Worm (Caenorhabditis elegans): ENCODE results near the gene F07A11.1.
"Not testable (repeated sequence)": the region's sequence is repeated elsewhere in the genome, so short reads cannot be mapped to it uniquely, and the experiment has no call there.

Gene F07A11.1

ce11 chrII:11564127-11564526, 27.8 kb downstream of the F07A11.1 start, which contains the start of gene F54D5.15:
Gene F54D5.15, minus strand, starts transcription at chrII:11564227.
- TF ChIP-seq ets-7 (tag; optimal IDR thresholded peaks at IDR 0.05) (no peak), tbx-11 (GFP tag; IDR thresholded peaks at IDR 0.05) (no peak), F13C5.2 (tag; optimal IDR thresholded peaks at IDR 0.05) (no peak), pes-1 (GFP tag; IDR thresholded peaks at IDR 0.05) (no peak)

- TF ChIP-seq ets-7 (tag; optimal IDR thresholded peaks at IDR 0.05) = no peak
Measured at ce11 chrII:11556338-11556737, 35.6 kb downstream of the F07A11.1 start, which contains the start of gene F54D5.17. Gene F54D5.17, plus strand, starts transcription at chrII:11556638.

- TF ChIP-seq ceh-13 (GFP tag; optimal IDR thresholded peaks at IDR 0.05) = no peak
- no peak for TF ChIP-seq B0310.2 (tag; optimal IDR thresholded peaks at IDR 0.05)
- no peak for TF ChIP-seq flt-1 (GFP tag; IDR thresholded peaks at IDR 0.05)
Measured at ce11 chrII:11555634-11556033, 36.3 kb downstream of the F07A11.1 start, which contains the start of gene F54D5.24. Gene F54D5.24, plus strand, starts transcription at chrII:11555949.

- TF ChIP-seq pes-1 (GFP tag; IDR thresholded peaks at IDR 0.05); ceh-13 (GFP tag; optimal IDR thresholded peaks at IDR 0.05); hmbx-1 (tag; optimal IDR thresholded peaks at IDR 0.05): not testable (repeated sequence)
Measured at ce11 chrII:11551981-11552380, 39.9 kb downstream of the F07A11.1 start, which contains the start of gene dhgd-1. Gene dhgd-1, minus strand, starts transcription at chrII:11552081.

ce11 chrII:11547254-11547687, 44.7 kb downstream of the F07A11.1 start, which contains the start of gene F54D5.7:
Gene F54D5.7, plus strand, starts transcription at chrII:11547517.
- TF ChIP-seq ama-1 (optimal IDR thresholded peaks at IDR 0.05) (peak; percentile 77), sea-1 (GFP tag; conservative IDR thresholded peaks at IDR 0.05) (0 out of 2 replicates have a peak, but pooled peaks have one; percentile 66), tra-4 (tag; optimal IDR thresholded peaks at IDR 0.05) (no peak), tbx-11 (GFP tag; IDR thresholded peaks at IDR 0.05) (no peak), hmbx-1 (tag; optimal IDR thresholded peaks at IDR 0.05) (peak; percentile 22)

- no peak for TF ChIP-seq ceh-13 (GFP tag; optimal IDR thresholded peaks at IDR 0.05)
- TF ChIP-seq hnd-1 (tag; optimal IDR thresholded peaks at IDR 0.05) = no peak
- TF ChIP-seq hmg-4 (GFP tag; optimal IDR thresholded peaks at IDR 0.05) = no peak
- TF ChIP-seq hmbx-1 (tag; optimal IDR thresholded peaks at IDR 0.05) = no peak
- TF ChIP-seq scrt-1 (GFP tag; IDR thresholded peaks at IDR 0.05) = no peak
- no peak for TF ChIP-seq sea-1 (GFP tag; conservative IDR thresholded peaks at IDR 0.05)
- no peak for TF ChIP-seq tra-4 (tag; optimal IDR thresholded peaks at IDR 0.05)
- no peak for TF ChIP-seq ets-7 (tag; optimal IDR thresholded peaks at IDR 0.05)
- TF ChIP-seq aly-1 (tag; optimal IDR thresholded peaks at IDR 0.05) = no peak
- TF ChIP-seq ceh-36 (tag; optimal IDR thresholded peaks at IDR 0.05) = no peak
- TF ChIP-seq tbx-37 (GFP tag; conservative IDR thresholded peaks at IDR 0.05) = no peak
- no peak for TF ChIP-seq tbx-11 (GFP tag; IDR thresholded peaks at IDR 0.05)
Measured at ce11 chrII:11545952-11546325, 46.0 kb downstream of the F07A11.1 start.

- TF ChIP-seq ceh-13 (GFP tag; optimal IDR thresholded peaks at IDR 0.05) = no peak
- peak; percentile 70; the same call in 1 of the 2 replicates for TF ChIP-seq pes-1 (GFP tag; IDR thresholded peaks at IDR 0.05)
- TF ChIP-seq flt-1 (GFP tag; IDR thresholded peaks at IDR 0.05) = peak; percentile 47; the same call in 1 of the 2 replicates
- no peak for TF ChIP-seq ets-7 (tag; optimal IDR thresholded peaks at IDR 0.05)
- TF ChIP-seq hmbx-1 (tag; optimal IDR thresholded peaks at IDR 0.05) = peak; percentile 3
- peak; percentile 68 for TF ChIP-seq hmg-4 (GFP tag; optimal IDR thresholded peaks at IDR 0.05)
- peak; percentile 39; the same call in 1 of the 2 replicates for TF ChIP-seq tbx-37 (GFP tag; conservative IDR thresholded peaks at IDR 0.05)
- TF ChIP-seq ama-1 (optimal IDR thresholded peaks at IDR 0.05) = peak; percentile 56
- TF ChIP-seq tbx-11 (GFP tag; IDR thresholded peaks at IDR 0.05) = no peak
- peak; percentile 81 for TF ChIP-seq F13C5.2 (tag; optimal IDR thresholded peaks at IDR 0.05)
- peak; percentile 7 for TF ChIP-seq B0310.2 (tag; optimal IDR thresholded peaks at IDR 0.05)
- TF ChIP-seq hnd-1 (tag; optimal IDR thresholded peaks at IDR 0.05) = no peak
- TF ChIP-seq scrt-1 (GFP tag; IDR thresholded peaks at IDR 0.05) = no peak
- TF ChIP-seq tra-4 (tag; optimal IDR thresholded peaks at IDR 0.05) = peak; percentile 23
- TF ChIP-seq ceh-36 (tag; optimal IDR thresholded peaks at IDR 0.05) = no peak
- no peak for TF ChIP-seq aly-1 (tag; optimal IDR thresholded peaks at IDR 0.05)
- TF ChIP-seq sea-1 (GFP tag; conservative IDR thresholded peaks at IDR 0.05) = no peak
Measured at ce11 chrII:11545299-11545951, 46.5 kb downstream of the F07A11.1 start, which contains the start of gene dnj-13. Gene dnj-13, plus strand, starts transcription at chrII:11545701.

- TF ChIP-seq ceh-13 (GFP tag; optimal IDR thresholded peaks at IDR 0.05) (no peak), B0310.2 (tag; optimal IDR thresholded peaks at IDR 0.05) (no peak), tbx-11 (GFP tag; IDR thresholded peaks at IDR 0.05) (no peak)
Measured at ce11 chrII:11544714-11545113, 47.2 kb downstream of the F07A11.1 start, which contains the start of gene F54D5.9. Gene F54D5.9, minus strand, starts transcription at chrII:11544828.

- TF ChIP-seq aly-1 (tag; optimal IDR thresholded peaks at IDR 0.05) = no peak
- peak; percentile 38 for TF ChIP-seq hmg-4 (GFP tag; optimal IDR thresholded peaks at IDR 0.05)
- TF ChIP-seq ceh-13 (GFP tag; optimal IDR thresholded peaks at IDR 0.05) = no peak
- TF ChIP-seq tra-4 (tag; optimal IDR thresholded peaks at IDR 0.05) = no peak
- 0 out of 2 replicates have a peak, but pooled peaks have one; percentile 12 for TF ChIP-seq scrt-1 (GFP tag; IDR thresholded peaks at IDR 0.05)
- TF ChIP-seq sea-1 (GFP tag; conservative IDR thresholded peaks at IDR 0.05) = no peak
- no peak for TF ChIP-seq hnd-1 (tag; optimal IDR thresholded peaks at IDR 0.05)
- TF ChIP-seq tbx-11 (GFP tag; IDR thresholded peaks at IDR 0.05) = no peak
Measured at ce11 chrII:11542958-11543357, 49.0 kb downstream of the F07A11.1 start.
